Fruit fly (Drosophila melanogaster) whole organism, adult: ENCODE measurements around the gene CG12057.

Experiments used
- CG11617 ChIP-seq: fragments of 200-800 bp; sonication (Bioruptor generic); optimal IDR thresholded peaks from 2 replicates; lab custom pipeline; 2017; ENCODE audit warnings: mild to moderate bottlenecking, missing biosample characterization, missing genetic modification reagents, missing genetic modification characterization
- CG14711 ChIP-seq: fragments of 200-800 bp; sonication (Bioruptor generic); optimal IDR thresholded peaks from 2 replicates; lab custom pipeline; 2018; ENCODE audit warnings: missing biosample characterization, mild to moderate bottlenecking, missing genetic modification characterization, moderate library complexity
- CG5204 ChIP-seq: fragments of 200-800 bp; sonication (Bioruptor generic); optimal IDR thresholded peaks from 2 replicates; lab custom pipeline; 2016; ENCODE audit warnings: missing biosample characterization, missing genetic modification characterization
- CG7045 ChIP-seq: fragments of 200-800 bp; sonication (Bioruptor generic); optimal IDR thresholded peaks from 2 replicates; lab custom pipeline; 2017; ENCODE audit warnings: missing biosample characterization, mild to moderate bottlenecking, missing genetic modification characterization
- Crg-1 ChIP-seq: fragments of 200-800 bp; sonication (Bioruptor generic); optimal IDR thresholded peaks from 2 replicates; lab custom pipeline; 2016; ENCODE audit warnings: missing biosample characterization, missing genetic modification characterization
- Hr96 ChIP-seq: fragments of 200-800 bp; sonication (Bioruptor generic); optimal IDR thresholded peaks from 2 replicates; lab custom pipeline; 2016; ENCODE audit warnings: missing biosample characterization, missing genetic modification characterization
- cic ChIP-seq: fragments of 200-800 bp; sonication (Bioruptor generic); optimal IDR thresholded peaks from 2 replicates; lab custom pipeline; 2017; ENCODE audit warnings: missing biosample characterization, mild to moderate bottlenecking, missing genetic modification characterization, moderate library complexity
- kay ChIP-seq: fragments of 200-800 bp; sonication (Bioruptor generic); peaks from one replicate; lab custom pipeline; 2016; ENCODE audit warnings: missing biosample characterization, missing genetic modification characterization, borderline replicate concordance
- ovo ChIP-seq: fragments of 200-800 bp; sonication (Bioruptor generic); optimal IDR thresholded peaks from 2 replicates; lab custom pipeline; 2016; ENCODE audit warnings: missing biosample characterization, missing genetic modification characterization
- pad ChIP-seq: fragments of 200-800 bp; sonication (Bioruptor generic); optimal IDR thresholded peaks from 3 replicates; lab custom pipeline; 2017; ENCODE audit warnings: missing biosample characterization, missing genetic modification characterization, mild to moderate bottlenecking, moderate library complexity, missing genetic modification reagents
- tj ChIP-seq: fragments of 200-800 bp; sonication (Bioruptor generic); optimal IDR thresholded peaks from 3 replicates; lab custom pipeline; 2017; ENCODE audit warnings: missing biosample characterization, mild to moderate bottlenecking, missing genetic modification characterization, moderate library complexity

- TF ChIP-seq CG14711 (tag; lab: Kevin White, UChicago), result no peak
- no peak for TF ChIP-seq CG11617 (GFP tag; lab: Kevin White, UChicago)
- TF ChIP-seq Crg-1 (GFP tag; lab: Kevin White, UChicago), result no peak
- TF ChIP-seq tj (GFP tag; lab: Kevin White, UChicago), result no peak
- TF ChIP-seq cic (GFP tag; lab: Kevin White, UChicago), result no peak
- TF ChIP-seq kay (GFP tag; lab: Kevin White, UChicago), result no peak
- peak; percentile 93 for TF ChIP-seq pad
- TF ChIP-seq Hr96 (GFP tag; lab: Kevin White, UChicago), result no peak
- no peak for TF ChIP-seq CG5204 (GFP tag; lab: Kevin White, UChicago)
- no peak for TF ChIP-seq CG7045 (GFP tag; lab: Kevin White, UChicago)
- TF ChIP-seq ovo (GFP tag; lab: Kevin White, UChicago), result no peak
Observed at dm6 chrX:9164510-9165506, 26.6 kb upstream of the CG12057 start.
